Worm (Caenorhabditis elegans) whole organism, L3 larva: ENCODE results near the gene nud-1.

ENCODE experiments used
- R02D3.7 ChIP-seq: fragments of 150-350 bp; optimal IDR thresholded peaks from 2 replicates; lab custom pipeline; 2014; ENCODE audit warnings: missing biosample characterization, missing genetic modification characterization
- ZK546.5 ChIP-seq: sonication (generic microtip); optimal IDR thresholded peaks from 2 replicates; lab custom pipeline; 2017; ENCODE audit warnings: missing biosample characterization, missing genetic modification characterization
- ama-1 ChIP-seq: fragments of 150-350 bp; optimal IDR thresholded peaks from 2 replicates; lab custom pipeline; 2018
- ceh-16 ChIP-seq: sonication (generic microtip); optimal IDR thresholded peaks from 2 replicates; lab custom pipeline; 2017; ENCODE audit warnings: missing biosample characterization, missing genetic modification characterization
- ceh-82 ChIP-seq: fragments of 150-350 bp; optimal IDR thresholded peaks from 2 replicates; lab custom pipeline; 2014; ENCODE audit warnings: missing biosample characterization, missing genetic modification characterization
- daf-12 ChIP-seq: fragments of 150-350 bp; optimal IDR thresholded peaks from 2 replicates; lab custom pipeline; 2014; ENCODE audit warnings: missing biosample characterization, missing genetic modification reagents, missing genetic modification characterization
- egl-27 ChIP-seq: sonication (generic microtip); optimal IDR thresholded peaks from 4 replicates; lab custom pipeline; 2017; ENCODE audit warnings: missing biosample characterization, missing genetic modification reagents, missing genetic modification characterization
- egl-5 ChIP-seq: fragments of 150-350 bp; optimal IDR thresholded peaks from 2 replicates; lab custom pipeline; 2017; ENCODE audit warnings: missing biosample characterization, missing genetic modification reagents, missing genetic modification characterization, inconsistent platforms
- elt-2 ChIP-seq: sonication (generic microtip); optimal IDR thresholded peaks from 2 replicates; lab custom pipeline; 2016; ENCODE audit warnings: missing genetic modification reagents, mild to moderate bottlenecking, missing genetic modification characterization, missing compliant biosample characterization
- eor-1 ChIP-seq, 2 experiments: fragments of 150-350 bp; optimal IDR thresholded peaks; 2 replicates each; lab custom pipeline; 2014 to 2018; ENCODE audit warnings: missing biosample characterization in 2 of 2, missing genetic modification characterization in 2 of 2
- fkh-10 ChIP-seq: sonication (generic microtip); optimal IDR thresholded peaks from 2 replicates; lab custom pipeline; 2017; ENCODE audit warnings: missing biosample characterization, missing genetic modification reagents, missing genetic modification characterization
- fkh-2 ChIP-seq: fragments of 150-350 bp; optimal IDR thresholded peaks from 2 replicates; lab custom pipeline; 2014; ENCODE audit warnings: missing biosample characterization, missing genetic modification reagents, missing genetic modification characterization
- fos-1 ChIP-seq: fragments of 150-350 bp; optimal IDR thresholded peaks from 2 replicates; lab custom pipeline; 2014; ENCODE audit warnings: missing biosample characterization, missing genetic modification characterization
- hmg-11 ChIP-seq: sonication (generic microtip); optimal IDR thresholded peaks from 2 replicates; lab custom pipeline; 2016; ENCODE audit warnings: missing genetic modification characterization, missing compliant biosample characterization
- jun-1 ChIP-seq: fragments of 150-350 bp; optimal IDR thresholded peaks from 2 replicates; lab custom pipeline; 2014; ENCODE audit warnings: missing biosample characterization, missing genetic modification reagents, missing genetic modification characterization
- lin-15B ChIP-seq: fragments of 150-350 bp; optimal IDR thresholded peaks from 2 replicates; lab custom pipeline; 2014; ENCODE audit warnings: missing biosample characterization, missing genetic modification characterization
- lin-39 ChIP-seq: fragments of 150-350 bp; optimal IDR thresholded peaks from 2 replicates; lab custom pipeline; 2018; ENCODE audit warnings: missing biosample characterization, missing genetic modification reagents, missing genetic modification characterization
- mdl-1 ChIP-seq: fragments of 150-350 bp; optimal IDR thresholded peaks from 2 replicates; lab custom pipeline; 2014; ENCODE audit warnings: missing biosample characterization, missing genetic modification characterization
- mml-1 ChIP-seq: fragments of 150-350 bp; sonication (generic microtip); optimal IDR thresholded peaks from 3 replicates; lab custom pipeline; 2014; ENCODE audit warnings: missing biosample characterization, missing genetic modification characterization
- nfya-1 ChIP-seq: sonication (generic microtip); optimal IDR thresholded peaks from 2 replicates; lab custom pipeline; 2017; ENCODE audit warnings: missing genetic modification characterization, mild to moderate bottlenecking, missing compliant biosample characterization, antibody characterized with exemption, moderate library complexity; ENCODE audit not compliant: insufficient read depth
- nhr-12 ChIP-seq: fragments of 150-350 bp; optimal IDR thresholded peaks from 2 replicates; lab custom pipeline; 2014; ENCODE audit warnings: missing biosample characterization, missing genetic modification characterization
- nhr-23 ChIP-seq: fragments of 150-350 bp; optimal IDR thresholded peaks from 2 replicates; lab custom pipeline; 2014; ENCODE audit warnings: missing biosample characterization, missing genetic modification reagents, missing genetic modification characterization
- nhr-237 ChIP-seq: fragments of 150-350 bp; optimal IDR thresholded peaks from 2 replicates; lab custom pipeline; 2014; ENCODE audit warnings: missing biosample characterization, missing genetic modification characterization
- nhr-25 ChIP-seq: sonication (generic microtip); optimal IDR thresholded peaks from 2 replicates; lab custom pipeline; 2017; ENCODE audit warnings: missing biosample characterization, missing genetic modification characterization
- nhr-28 ChIP-seq: fragments of 150-350 bp; optimal IDR thresholded peaks from 2 replicates; lab custom pipeline; 2014; ENCODE audit warnings: missing biosample characterization, missing genetic modification characterization
- nhr-43 ChIP-seq: sonication (generic microtip); optimal IDR thresholded peaks from 2 replicates; lab custom pipeline; 2016; ENCODE audit warnings: mild to moderate bottlenecking, missing genetic modification characterization, missing compliant biosample characterization; ENCODE audit not compliant: poor library complexity, severe bottlenecking
- nhr-76 ChIP-seq: fragments of 150-350 bp; sonication (generic microtip); optimal IDR thresholded peaks from 5 replicates; lab custom pipeline; 2014; ENCODE audit warnings: missing biosample characterization, missing genetic modification characterization
- pha-4 ChIP-seq: fragments of 150-350 bp; optimal IDR thresholded peaks from 2 replicates; lab custom pipeline; 2014; ENCODE audit warnings: missing biosample characterization, missing genetic modification reagents, missing genetic modification characterization
- pqm-1 ChIP-seq: fragments of 150-350 bp; optimal IDR thresholded peaks from 2 replicates; lab custom pipeline; 2017; ENCODE audit warnings: missing biosample characterization, missing genetic modification characterization, inconsistent platforms
- sea-2 ChIP-seq: fragments of 150-350 bp; sonication (generic microtip); optimal IDR thresholded peaks from 4 replicates; lab custom pipeline; 2014; ENCODE audit warnings: missing biosample characterization, missing genetic modification reagents, missing genetic modification characterization
- skn-1 ChIP-seq: fragments of 150-350 bp; optimal IDR thresholded peaks from 2 replicates; lab custom pipeline; 2014; ENCODE audit warnings: missing biosample characterization, missing genetic modification characterization
- tbx-2 ChIP-seq: sonication (generic microtip); optimal IDR thresholded peaks from 2 replicates; lab custom pipeline; 2016; ENCODE audit warnings: mild to moderate bottlenecking, missing genetic modification characterization, missing compliant biosample characterization
- unc-62 ChIP-seq: fragments of 150-350 bp; sonication (generic microtip); optimal IDR thresholded peaks from 4 replicates; lab custom pipeline; 2014; ENCODE audit warnings: missing biosample characterization, missing genetic modification reagents, missing genetic modification characterization
- ztf-11 ChIP-seq: fragments of 150-350 bp; optimal IDR thresholded peaks from 2 replicates; lab custom pipeline; 2014; ENCODE audit warnings: missing biosample characterization, missing genetic modification characterization

nud-1 gene

DNA sequence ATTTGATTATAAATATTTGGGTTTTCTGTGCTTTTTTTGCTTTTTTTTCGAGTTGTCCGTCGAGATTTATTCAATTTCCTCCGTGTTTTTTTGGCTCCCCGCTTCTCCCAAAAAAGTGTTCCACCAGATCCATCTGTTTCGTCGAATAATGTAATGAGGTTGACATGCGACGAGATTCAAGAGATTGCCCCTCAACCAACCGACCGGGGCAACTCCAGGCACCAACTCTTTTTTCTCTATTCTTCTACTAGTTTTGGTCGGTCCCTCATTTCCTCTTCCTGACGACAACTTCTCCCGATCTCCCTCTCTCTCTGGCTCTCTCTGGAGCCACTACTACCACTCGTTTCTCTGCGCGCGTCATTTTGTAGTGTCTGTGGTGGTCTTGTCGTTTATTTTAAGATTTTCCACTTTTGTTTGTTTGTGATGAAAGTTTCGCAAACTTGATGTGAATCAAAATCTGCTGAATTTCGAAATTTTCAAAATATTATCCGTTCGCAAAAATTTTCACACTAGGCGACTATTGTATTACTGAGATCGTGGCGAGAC, 6.5 kb downstream of the nud-1 start:
- no peak for TF ChIP-seq ztf-11
- peak; percentile 19 for TF ChIP-seq nfya-1 (tag; lab: Kevin White, UChicago)
- TF ChIP-seq lin-39 (tag; lab: Kevin White, UChicago), result peak; percentile 50

DNA sequence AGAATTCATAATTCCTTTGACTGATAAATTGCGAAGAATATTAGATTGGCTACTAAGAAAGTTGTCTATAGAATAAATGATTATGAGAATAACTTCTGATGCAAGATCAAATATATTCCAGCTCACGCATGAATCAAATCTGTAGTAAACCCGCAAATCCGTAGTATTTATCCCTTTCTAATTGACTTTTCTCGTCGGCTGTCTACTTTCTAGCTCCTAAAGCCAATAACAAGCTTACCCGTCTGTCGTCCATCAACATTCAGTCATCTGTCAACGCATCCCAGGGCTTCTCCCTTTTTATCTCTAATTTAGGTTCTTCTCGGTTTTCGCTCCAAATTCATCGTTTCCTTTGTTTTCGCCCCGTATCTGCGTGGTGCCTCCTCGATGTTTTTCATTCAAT, 7.6 kb downstream of the nud-1 start:
- no peak for TF ChIP-seq nhr-43 (tag; lab: Kevin White, UChicago)
- no peak for TF ChIP-seq nhr-12 (tag; lab: Kevin White, UChicago)
- no peak for TF ChIP-seq mdl-1 (tag; lab: Kevin White, UChicago)
- TF ChIP-seq fos-1 (tag; lab: Kevin White, UChicago), result no peak
- no peak for TF ChIP-seq nhr-25 (tag; lab: Kevin White, UChicago)
- no peak for TF ChIP-seq ZK546.5 (tag; lab: Kevin White, UChicago)
- TF ChIP-seq egl-5 (tag; lab: Kevin White, UChicago), result no peak
- TF ChIP-seq sea-2 (GFP tag; lab: Kevin White, UChicago), result no peak
- no peak for TF ChIP-seq elt-2 (tag; lab: Kevin White, UChicago)
- TF ChIP-seq fkh-10 (GFP tag; lab: Kevin White, UChicago), result no peak
- no peak for TF ChIP-seq nhr-23 (tag; lab: Kevin White, UChicago)
- TF ChIP-seq unc-62 (GFP tag; lab: Kevin White, UChicago), result no peak
- no peak for TF ChIP-seq tbx-2 (tag; lab: Kevin White, UChicago)

ce11 chrIII:13350964-13351363, 9.6 kb downstream of the nud-1 start:
- TF ChIP-seq elt-2 (tag; lab: Kevin White, UChicago) (no peak), eor-1 (tag; optimal IDR thresholded peaks at IDR 0.05; lab: Kevin White, UChicago) (no peak), nhr-76 (tag; lab: Kevin White, UChicago) (no peak), daf-12 (tag; lab: Kevin White, UChicago) (no peak), skn-1 (no peak), pqm-1 (tag; lab: Kevin White, UChicago) (no peak), fos-1 (tag; lab: Kevin White, UChicago) (no peak), fkh-2 (no peak), nhr-28 (tag; lab: Kevin White, UChicago) (no peak), R02D3.7 (no peak), nhr-237 (no peak), jun-1 (tag; lab: Kevin White, UChicago) (no peak), mdl-1 (tag; lab: Kevin White, UChicago) (no peak), mml-1 (tag; lab: Kevin White, UChicago) (no peak)

ce11 chrIII:13359256-13359655, 17.9 kb downstream of the nud-1 start, which contains the start of gene F53A2.9:
TSS of gene F53A2.9 (minus strand) at chrIII:13359356.
- no peak for TF ChIP-seq ceh-16 (tag; lab: Kevin White, UChicago)

DNA sequence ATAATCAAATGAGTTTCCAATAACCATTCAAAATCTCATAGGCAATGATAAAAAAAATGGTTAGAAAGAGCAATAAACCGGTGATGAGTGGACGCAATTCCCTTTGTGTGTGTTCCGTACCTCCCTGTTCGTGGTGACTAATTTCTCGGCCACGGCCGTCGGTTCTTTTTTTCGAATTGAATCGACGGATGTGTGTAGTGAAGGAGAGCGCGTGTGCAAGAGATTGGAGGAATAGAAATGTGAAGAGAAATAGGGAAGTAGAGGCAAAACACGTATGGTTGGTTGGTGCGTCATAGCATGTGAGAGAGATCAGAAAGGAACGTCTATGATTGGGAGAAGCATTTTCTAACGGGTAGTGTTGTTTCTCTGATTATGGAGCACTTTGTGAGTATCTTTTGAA, 18.5 kb downstream of the nud-1 start:
- no peak for TF ChIP-seq egl-27 (tag; lab: Kevin White, UChicago)
- TF ChIP-seq jun-1 (tag; lab: Kevin White, UChicago), result peak; percentile 32
- TF ChIP-seq hmg-11, result peak; percentile 81
- TF ChIP-seq nhr-25 (tag; lab: Kevin White, UChicago), result peak; percentile 26
- no peak for TF ChIP-seq eor-1 (tag; optimal IDR thresholded peaks at IDR 0.05; lab: Kevin White, UChicago)
- peak; percentile 9 for TF ChIP-seq pqm-1 (tag; lab: Kevin White, UChicago)
- TF ChIP-seq nfya-1 (tag; lab: Kevin White, UChicago), result peak; percentile 86
- TF ChIP-seq pha-4 (tag; lab: Kevin White, UChicago), result peak; percentile 76
- TF ChIP-seq tbx-2 (tag; lab: Kevin White, UChicago), result no peak
- peak; percentile 55 for TF ChIP-seq lin-39 (tag; lab: Kevin White, UChicago)
- TF ChIP-seq ama-1 (lab: Kevin White, UChicago), result no peak
- TF ChIP-seq mml-1 (tag; lab: Kevin White, UChicago), result no peak
- no peak for TF ChIP-seq ceh-82 (tag; lab: Kevin White, UChicago)
- TF ChIP-seq lin-15B, result peak; percentile 70
- TF ChIP-seq R02D3.7, result no peak
- no peak for TF ChIP-seq egl-5 (tag; lab: Kevin White, UChicago)
